Worm (Caenorhabditis elegans) whole organism, midembryonic: ENCODE measurements around the gene Y37H2C.4.

ENCODE experiments used
- T22C8.4 ChIP-seq: fragments of 200-800 bp; sonication (Bioruptor generic); IDR thresholded peaks from 2 replicates; pipeline ENCODE4 v1.3.6; 2022; ENCODE audit warnings: missing genetic modification characterization, missing compliant biosample characterization
- cog-1 ChIP-seq: sonication (generic microtip); optimal IDR thresholded peaks from 2 replicates; lab custom pipeline; 2016; ENCODE audit warnings: missing genetic modification characterization, missing compliant biosample characterization
- flt-1 ChIP-seq: fragments of 200-800 bp; sonication (Bioruptor generic); IDR thresholded peaks from 2 replicates; pipeline ENCODE4 v1.3.6; 2022; ENCODE audit warnings: missing genetic modification characterization, missing compliant biosample characterization
- klf-2 ChIP-seq: fragments of 200-800 bp; sonication (Bioruptor generic); conservative IDR thresholded peaks from 2 replicates; pipeline ENCODE4 v1.3.6; 2022; ENCODE audit warnings: missing genetic modification reagents, missing genetic modification characterization, missing compliant biosample characterization
- med-1 ChIP-seq: sonication (generic microtip); optimal IDR thresholded peaks from 2 replicates; lab custom pipeline; 2017; ENCODE audit warnings: missing genetic modification characterization, mild to moderate bottlenecking, missing compliant biosample characterization, antibody characterized with exemption, missing genetic modification reagents; ENCODE audit not compliant: insufficient read depth
- ref-1 ChIP-seq: fragments of 200-800 bp; sonication (Bioruptor generic); conservative IDR thresholded peaks from 2 replicates; pipeline ENCODE4 v1.3.6; 2022; ENCODE audit warnings: missing genetic modification reagents, missing genetic modification characterization, missing compliant biosample characterization
- tab-1 ChIP-seq: fragments of 200-800 bp; sonication (Bioruptor generic); IDR thresholded peaks from 2 replicates; pipeline ENCODE4 v1.3.6; 2022; ENCODE audit warnings: missing genetic modification characterization, missing compliant biosample characterization
- ztf-23 ChIP-seq: fragments of 200-800 bp; sonication (Bioruptor generic); IDR thresholded peaks from 2 replicates; pipeline ENCODE4 v1.3.6; 2022; ENCODE audit warnings: missing genetic modification reagents, missing genetic modification characterization, missing compliant biosample characterization

DNA sequence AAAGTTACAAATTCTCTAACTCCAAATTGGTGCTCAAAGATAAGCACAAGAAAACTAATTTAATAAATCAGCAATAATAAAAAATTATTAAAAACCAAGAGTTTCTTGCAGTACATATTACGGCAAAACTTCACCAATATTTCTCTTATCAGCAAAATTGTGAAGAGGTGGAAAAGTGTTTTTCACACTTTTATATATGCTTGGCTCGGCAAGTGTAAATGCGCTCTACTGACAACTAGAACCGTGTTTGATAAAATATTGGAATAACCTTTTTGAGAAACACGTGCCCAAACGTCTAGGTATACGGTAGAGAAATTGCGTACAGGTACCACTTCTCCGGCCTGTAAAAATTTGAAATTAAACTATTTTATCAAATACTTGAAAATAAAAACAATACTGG, 29.2 kb upstream of the Y37H2C.4 start, which contains the start of gene R10E8.8:
- no peak for TF ChIP-seq tab-1 (GFP tag; lab: Robert Waterston, UW)
- TF ChIP-seq flt-1 (GFP tag; lab: Robert Waterston, UW): no peak
- no peak for TF ChIP-seq T22C8.4
- TF ChIP-seq cog-1 (tag; lab: Kevin White, UChicago): no peak
- TF ChIP-seq ref-1 (GFP tag; lab: Robert Waterston, UW): no peak
- TF ChIP-seq med-1: no peak
- no peak for TF ChIP-seq klf-2 (GFP tag; lab: Robert Waterston, UW)
- no peak for TF ChIP-seq ztf-23 (GFP tag; lab: Robert Waterston, UW)
